Worm (Caenorhabditis elegans) whole organism, L3 larva: ENCODE measurements around the gene pqn-22.

Experiments
- aly-2 ChIP-seq: fragments of 150-350 bp; optimal IDR thresholded peaks from 2 replicates; lab custom pipeline; 2014; ENCODE audit warnings: missing biosample characterization, missing genetic modification characterization
- ama-1 ChIP-seq: fragments of 150-350 bp; optimal IDR thresholded peaks from 2 replicates; lab custom pipeline; 2018
- ceh-82 ChIP-seq: fragments of 150-350 bp; optimal IDR thresholded peaks from 2 replicates; lab custom pipeline; 2014; ENCODE audit warnings: missing biosample characterization, missing genetic modification characterization
- egl-27 ChIP-seq: sonication (generic microtip); optimal IDR thresholded peaks from 4 replicates; lab custom pipeline; 2017; ENCODE audit warnings: missing biosample characterization, missing genetic modification reagents, missing genetic modification characterization
- fkh-10 ChIP-seq: sonication (generic microtip); optimal IDR thresholded peaks from 2 replicates; lab custom pipeline; 2017; ENCODE audit warnings: missing biosample characterization, missing genetic modification reagents, missing genetic modification characterization
- nhr-12 ChIP-seq: fragments of 150-350 bp; optimal IDR thresholded peaks from 2 replicates; lab custom pipeline; 2014; ENCODE audit warnings: missing biosample characterization, missing genetic modification characterization
- nhr-76 ChIP-seq: fragments of 150-350 bp; sonication (generic microtip); optimal IDR thresholded peaks from 5 replicates; lab custom pipeline; 2014; ENCODE audit warnings: missing biosample characterization, missing genetic modification characterization
- pha-4 ChIP-seq: fragments of 150-350 bp; optimal IDR thresholded peaks from 2 replicates; lab custom pipeline; 2014; ENCODE audit warnings: missing biosample characterization, missing genetic modification reagents, missing genetic modification characterization
- snpc-4 ChIP-seq: fragments of 150-350 bp; optimal IDR thresholded peaks from 2 replicates; lab custom pipeline; 2014; ENCODE audit warnings: missing biosample characterization, missing genetic modification characterization
- ztf-4 ChIP-seq: fragments of 150-350 bp; optimal IDR thresholded peaks from 2 replicates; lab custom pipeline; 2014; ENCODE audit warnings: missing biosample characterization, missing genetic modification characterization

- TF ChIP-seq ama-1 (no peak), ceh-82 (no peak), fkh-10 (no peak), ztf-4 (tag; lab: Kevin White, UChicago) (no peak), nhr-76 (no peak), aly-2 (tag; lab: Kevin White, UChicago) (no peak), pha-4 (tag; lab: Kevin White, UChicago) (no peak), snpc-4 (tag; lab: Kevin White, UChicago) (no peak), egl-27 (tag; lab: Kevin White, UChicago) (no peak), nhr-12 (no peak)
Measured at ce11 chrIV:5986829-5987228, 46.6 kb downstream of the pqn-22 start.
